Worm (Caenorhabditis elegans): ENCODE data around the gene srd-7.

The srd-7 gene

ce11 chrIV:10821672-10822304 is 35.2 kb upstream of the srd-7 start:
- no peak for TF ChIP-seq nhr-23 (tag; optimal IDR thresholded peaks at IDR 0.05)
- peak; percentile 72 for TF ChIP-seq egl-27 (tag; optimal IDR thresholded peaks at IDR 0.05)
- TF ChIP-seq unc-55 (GFP tag; optimal IDR thresholded peaks at IDR 0.05) = peak; percentile 92
- TF ChIP-seq sma-3 (GFP tag; optimal IDR thresholded peaks at IDR 0.05) = peak; percentile 58
- peak; percentile 80 for TF ChIP-seq fos-1 (tag; optimal IDR thresholded peaks at IDR 0.05)
- peak; percentile 81 for TF ChIP-seq lin-13 (GFP tag; optimal IDR thresholded peaks at IDR 0.05)
- TF ChIP-seq mbf-1 (tag; optimal IDR thresholded peaks at IDR 0.05) = no peak
- TF ChIP-seq ama-1 (optimal IDR thresholded peaks at IDR 0.05) = peak; percentile 78
- TF ChIP-seq F13H6.1 (tag; optimal IDR thresholded peaks at IDR 0.05) = peak; percentile 97
- peak; percentile 81 for TF ChIP-seq sma-9 (GFP tag; optimal IDR thresholded peaks at IDR 0.05)
- no peak for TF ChIP-seq sma-9 (tag; optimal IDR thresholded peaks at IDR 0.05)
- TF ChIP-seq lin-11 (tag; optimal IDR thresholded peaks at IDR 0.05) = peak; percentile 46
- no peak for TF ChIP-seq ztf-1 (GFP tag; conservative IDR thresholded peaks at IDR 0.05)
- TF ChIP-seq unc-62 (GFP tag; optimal IDR thresholded peaks at IDR 0.05) = no peak
- TF ChIP-seq blmp-1 (tag; optimal IDR thresholded peaks at IDR 0.05; ENCODE audit: insufficient read depth) = peak; percentile 96
- TF ChIP-seq aly-2 (tag; optimal IDR thresholded peaks at IDR 0.05) = peak; percentile 78
- TF ChIP-seq nhr-237 (tag; optimal IDR thresholded peaks at IDR 0.05) = no peak
- TF ChIP-seq lsy-2 (tag; optimal IDR thresholded peaks at IDR 0.05) = peak; percentile 62 to 80
- TF ChIP-seq ceh-16 (tag; optimal IDR thresholded peaks at IDR 0.05) = peak; percentile 65
- peak; percentile 97 for TF ChIP-seq Y55F3AM.14 (GFP tag; optimal IDR thresholded peaks at IDR 0.05)
- TF ChIP-seq ztf-4 (tag; optimal IDR thresholded peaks at IDR 0.05) = peak; percentile 93
- peak; percentile 80 for TF ChIP-seq lin-39 (tag; optimal IDR thresholded peaks at IDR 0.05)
- no peak for TF ChIP-seq nhr-77 (tag; optimal IDR thresholded peaks at IDR 0.05)
- TF ChIP-seq zag-1 (tag; optimal IDR thresholded peaks at IDR 0.05) = peak; percentile 85
- peak; percentile 85 for TF ChIP-seq sem-4 (tag; optimal IDR thresholded peaks at IDR 0.05)
- TF ChIP-seq mab-5 (tag; optimal IDR thresholded peaks at IDR 0.05) = peak; percentile 80
- TF ChIP-seq gmeb-1 (tag; optimal IDR thresholded peaks at IDR 0.05) = peak; percentile 70
- peak; percentile 61 for TF ChIP-seq unc-39 (tag; optimal IDR thresholded peaks at IDR 0.05)
- peak; percentile 7 for TF ChIP-seq ceh-82 (tag; optimal IDR thresholded peaks at IDR 0.05)
- TF ChIP-seq nhr-25 (tag; optimal IDR thresholded peaks at IDR 0.05) = peak; percentile 92
- peak; percentile 87 for TF ChIP-seq nhr-21 (tag; optimal IDR thresholded peaks at IDR 0.05)
- TF ChIP-seq nhr-129 (tag; optimal IDR thresholded peaks at IDR 0.05) = peak; percentile 98
- TF ChIP-seq nhr-12 (tag; optimal IDR thresholded peaks at IDR 0.05) = no peak
- TF ChIP-seq skn-1 (tag; optimal IDR thresholded peaks at IDR 0.05) = peak; percentile 25
- TF ChIP-seq dmd-4 (tag; optimal IDR thresholded peaks at IDR 0.05) = no peak
- TF ChIP-seq R02D3.7 (tag; optimal IDR thresholded peaks at IDR 0.05) = no peak
- no peak for TF ChIP-seq elt-3 (tag; optimal IDR thresholded peaks at IDR 0.05)
- peak; percentile 93 for TF ChIP-seq C34F6.9 (tag; optimal IDR thresholded peaks at IDR 0.05)
- no peak for TF ChIP-seq alr-1 (tag; optimal IDR thresholded peaks at IDR 0.05)
- no peak for TF ChIP-seq ZK546.5 (tag; optimal IDR thresholded peaks at IDR 0.05)
- TF ChIP-seq nhr-6 (tag; optimal IDR thresholded peaks at IDR 0.05) = peak; percentile 95
- TF ChIP-seq ztf-11 (tag; optimal IDR thresholded peaks at IDR 0.05) = no peak
- TF ChIP-seq nhr-10 (tag; optimal IDR thresholded peaks at IDR 0.05) = peak; percentile 38
- peak; percentile 85 for TF ChIP-seq crh-2 (tag; optimal IDR thresholded peaks at IDR 0.05)
- peak; percentile 32 for TF ChIP-seq mdl-1 (tag; optimal IDR thresholded peaks at IDR 0.05)
- TF ChIP-seq snpc-4 (tag; optimal IDR thresholded peaks at IDR 0.05) = peak; percentile 55
- TF ChIP-seq elt-1 (tag; optimal IDR thresholded peaks at IDR 0.05) = no peak
- no peak for TF ChIP-seq peb-1 (tag; optimal IDR thresholded peaks at IDR 0.05)
- no peak for TF ChIP-seq nhr-11 (tag; optimal IDR thresholded peaks at IDR 0.05)

Measured in whole organism, L2 larva.